Worm (Caenorhabditis elegans) whole organism, L2 larva: ENCODE measurements around the gene F49C5.7.

Source experiments
- blmp-1 ChIP-seq: sonication (generic microtip); optimal IDR thresholded peaks from 2 replicates; lab custom pipeline; 2017; ENCODE audit warnings: missing genetic modification characterization, mild to moderate bottlenecking, missing compliant biosample characterization, antibody characterized with exemption, moderate library complexity; ENCODE audit not compliant: insufficient read depth
- lin-39 ChIP-seq: fragments of 150-350 bp; optimal IDR thresholded peaks from 2 replicates; lab custom pipeline; 2014; ENCODE audit warnings: missing biosample characterization, missing genetic modification reagents, missing genetic modification characterization
- nhr-12 ChIP-seq: fragments of 150-350 bp; optimal IDR thresholded peaks from 2 replicates; lab custom pipeline; 2014; ENCODE audit warnings: missing biosample characterization, missing genetic modification characterization
- nhr-237 ChIP-seq: fragments of 150-350 bp; optimal IDR thresholded peaks from 2 replicates; lab custom pipeline; 2014; ENCODE audit warnings: missing biosample characterization, missing genetic modification characterization
- nhr-77 ChIP-seq: fragments of 150-350 bp; optimal IDR thresholded peaks from 2 replicates; lab custom pipeline; 2014; ENCODE audit warnings: missing biosample characterization, missing genetic modification characterization
- skn-1 ChIP-seq: sonication (generic microtip); optimal IDR thresholded peaks from 2 replicates; lab custom pipeline; 2017; ENCODE audit warnings: missing biosample characterization, missing genetic modification characterization
- snpc-4 ChIP-seq: fragments of 150-350 bp; optimal IDR thresholded peaks from 2 replicates; lab custom pipeline; 2014; ENCODE audit warnings: missing biosample characterization, missing genetic modification characterization
- unc-39 ChIP-seq: fragments of 150-350 bp; optimal IDR thresholded peaks from 2 replicates; lab custom pipeline; 2014; ENCODE audit warnings: missing biosample characterization, missing genetic modification characterization
- unc-55 ChIP-seq: fragments of 150-350 bp; sonication (generic microtip); optimal IDR thresholded peaks from 3 replicates; lab custom pipeline; 2014; ENCODE audit warnings: missing biosample characterization, missing genetic modification reagents, missing genetic modification characterization

- TF ChIP-seq skn-1 (no peak), nhr-77 (tag; lab: Kevin White, UChicago) (no peak), nhr-12 (no peak), lin-39 (tag; lab: Kevin White, UChicago) (no peak), unc-39 (tag; lab: Kevin White, UChicago) (no peak), unc-55 (GFP tag; lab: Kevin White, UChicago) (no peak), snpc-4 (tag; lab: Kevin White, UChicago) (no peak), blmp-1 (tag; lab: Kevin White, UChicago) (no peak), nhr-237 (tag; lab: Kevin White, UChicago) (no peak)
Measured at ce11 chrII:12542594-12542997, 23.4 kb upstream of the F49C5.7 start.
